Worm (Caenorhabditis elegans): ENCODE results near the gene F27E5.8.

DNA sequence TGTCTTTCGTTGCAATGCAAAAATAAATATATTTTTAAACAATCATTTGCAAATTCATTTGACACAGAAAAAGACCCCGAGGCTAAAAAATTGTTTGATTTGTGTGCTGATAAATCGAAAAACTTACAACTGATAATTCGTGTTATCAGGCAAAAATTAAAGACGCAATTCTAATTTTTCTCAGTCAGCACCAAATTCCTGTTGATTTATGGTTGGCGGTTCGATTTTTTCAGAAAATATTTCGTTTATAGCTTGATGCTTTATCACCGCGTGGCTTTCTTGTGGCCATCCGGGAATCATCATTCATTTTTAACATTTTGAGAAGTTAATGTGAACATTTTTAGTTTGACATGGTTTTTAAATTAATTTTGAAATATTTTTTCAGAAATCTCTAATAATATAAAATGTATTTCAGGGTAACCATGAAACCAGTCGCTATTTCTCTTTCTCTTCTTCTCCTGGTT is 11.9 kb upstream of the F27E5.8 start, which contains the start of gene asah-2:
- TF ChIP-seq him-1 (tag; optimal IDR thresholded peaks at IDR 0.05), result no peak
- TF ChIP-seq W03F9.2 (tag; optimal IDR thresholded peaks at IDR 0.05), result no peak
- TF ChIP-seq dao-5 (tag; optimal IDR thresholded peaks at IDR 0.05), result no peak
